Fruit fly (Drosophila melanogaster) whole organism, embryonic: ENCODE measurements around the gene CG15209.

Source experiments
- Abd-B ChIP-seq: fragments of 200-800 bp; sonication (Bioruptor generic); optimal IDR thresholded peaks from 2 replicates; lab custom pipeline; 2018; ENCODE audit warnings: missing biosample characterization, mild to moderate bottlenecking, missing genetic modification characterization, moderate library complexity
- Bgb ChIP-seq: fragments of 200-800 bp; sonication (Bioruptor generic); IDR thresholded peaks from 2 replicates; pipeline ENCODE4 v1.3.6; 2022; ENCODE audit warnings: missing biosample characterization, missing genetic modification characterization; ENCODE audit not compliant: partially characterized antibody
- CG10274 ChIP-seq: fragments of 200-800 bp; sonication (Bioruptor generic); optimal IDR thresholded peaks from 3 replicates; lab custom pipeline; 2017; ENCODE audit warnings: missing biosample characterization, mild to moderate bottlenecking, missing genetic modification characterization
- CG10979 ChIP-seq: fragments of 200-800 bp; sonication (Bioruptor generic); optimal IDR thresholded peaks from 2 replicates; lab custom pipeline; 2018; ENCODE audit warnings: missing biosample characterization, mild to moderate bottlenecking, missing genetic modification characterization, moderate library complexity
- CG12744 ChIP-seq: fragments of 200-800 bp; sonication (Bioruptor generic); optimal IDR thresholded peaks from 2 replicates; lab custom pipeline; 2016; ENCODE audit warnings: missing biosample characterization, missing genetic modification characterization
- CG13296 ChIP-seq: fragments of 200-800 bp; sonication (Bioruptor generic); optimal IDR thresholded peaks from 3 replicates; lab custom pipeline; 2018; ENCODE audit warnings: missing biosample characterization, mild to moderate bottlenecking, missing genetic modification characterization
- CG15073 ChIP-seq: fragments of 200-800 bp; sonication (Bioruptor generic); optimal IDR thresholded peaks from 2 replicates; lab custom pipeline; 2016; ENCODE audit warnings: missing biosample characterization, missing genetic modification characterization
- CG1602 ChIP-seq: fragments of 200-800 bp; sonication (Bioruptor generic); optimal IDR thresholded peaks from 3 replicates; lab custom pipeline; 2016; ENCODE audit warnings: missing biosample characterization, missing genetic modification characterization
- CG17385 ChIP-seq: fragments of 200-800 bp; sonication (Bioruptor generic); optimal IDR thresholded peaks from 3 replicates; lab custom pipeline; 2018; ENCODE audit warnings: missing biosample characterization, mild to moderate bottlenecking, missing genetic modification characterization
- CG17912 ChIP-seq: fragments of 200-800 bp; sonication (Bioruptor generic); optimal IDR thresholded peaks from 2 replicates; lab custom pipeline; 2018; ENCODE audit warnings: missing biosample characterization, mild to moderate bottlenecking, missing genetic modification characterization
- CG18262 ChIP-seq: fragments of 200-800 bp; optimal IDR thresholded peaks from 3 replicates; lab custom pipeline; 2019; ENCODE audit warnings: missing biosample characterization, mild to moderate bottlenecking, missing genetic modification characterization, moderate library complexity
- CG2116 ChIP-seq: fragments of 200-800 bp; sonication (Bioruptor generic); optimal IDR thresholded peaks from 3 replicates; lab custom pipeline; 2018; ENCODE audit warnings: missing biosample characterization, mild to moderate bottlenecking, missing genetic modification characterization
- CG31224 ChIP-seq: fragments of 200-800 bp; sonication (Bioruptor generic); IDR thresholded peaks from 2 replicates; pipeline ENCODE4 v1.3.6; 2022; ENCODE audit warnings: missing biosample characterization, missing genetic modification characterization
- CG31365 ChIP-seq: fragments of 200-800 bp; sonication (Bioruptor generic); optimal IDR thresholded peaks from 2 replicates; lab custom pipeline; 2018; ENCODE audit warnings: missing biosample characterization, mild to moderate bottlenecking, missing genetic modification characterization
- CG34224 ChIP-seq: fragments of 200-800 bp; sonication (Bioruptor generic); IDR thresholded peaks from 3 replicates; pipeline ENCODE4 v1.3.6; 2022; ENCODE audit warnings: missing biosample characterization, missing genetic modification characterization; ENCODE audit not compliant: partially characterized antibody
- CG4360 ChIP-seq: fragments of 200-800 bp; sonication (Bioruptor generic); IDR thresholded peaks from 2 replicates; pipeline ENCODE4 v1.3.6; 2022; ENCODE audit warnings: missing biosample characterization, missing genetic modification characterization
- CG4617 ChIP-seq: fragments of 200-800 bp; sonication (Bioruptor generic); optimal IDR thresholded peaks from 3 replicates; lab custom pipeline; 2016; ENCODE audit warnings: missing biosample characterization, missing genetic modification characterization, borderline replicate concordance
- CG4730 ChIP-seq: fragments of 200-800 bp; sonication (Bioruptor generic); IDR thresholded peaks from 2 replicates; pipeline ENCODE4 v1.3.6; 2022; ENCODE audit warnings: missing biosample characterization, missing genetic modification characterization
- CG6254 ChIP-seq: fragments of 200-800 bp; sonication (Bioruptor generic); optimal IDR thresholded peaks from 3 replicates; lab custom pipeline; 2017; ENCODE audit warnings: mild to moderate bottlenecking, missing biosample characterization, missing genetic modification reagents, missing genetic modification characterization
- CG7556 ChIP-seq: fragments of 200-800 bp; sonication (Bioruptor generic); optimal IDR thresholded peaks from 2 replicates; lab custom pipeline; 2017; ENCODE audit warnings: missing biosample characterization, mild to moderate bottlenecking, missing genetic modification characterization
- Dip3 ChIP-seq: fragments of 200-800 bp; sonication (Bioruptor generic); optimal IDR thresholded peaks from 3 replicates; lab custom pipeline; 2016; ENCODE audit warnings: missing biosample characterization, missing genetic modification characterization
- Dp ChIP-seq: fragments of 200-800 bp; sonication (Bioruptor generic); optimal IDR thresholded peaks from 2 replicates; lab custom pipeline; 2018; ENCODE audit warnings: missing biosample characterization, mild to moderate bottlenecking, missing genetic modification characterization, moderate library complexity
- ERR ChIP-seq: fragments of 200-800 bp; sonication (Bioruptor generic); optimal IDR thresholded peaks from 2 replicates; lab custom pipeline; 2016; ENCODE audit warnings: missing biosample characterization, missing genetic modification characterization
- Gsc ChIP-seq: fragments of 200-800 bp; sonication (Bioruptor generic); IDR thresholded peaks from 2 replicates; pipeline ENCODE4 v1.3.6; 2022; ENCODE audit warnings: missing biosample characterization, missing genetic modification characterization
- Lhr ChIP-seq: fragments of 200-800 bp; sonication (Bioruptor generic); optimal IDR thresholded peaks from 3 replicates; lab custom pipeline; 2017; ENCODE audit warnings: mild to moderate bottlenecking, missing biosample characterization, missing genetic modification reagents, missing genetic modification characterization
- Lim3 ChIP-seq: fragments of 200-800 bp; sonication (Bioruptor generic); IDR thresholded peaks from 2 replicates; pipeline ENCODE4 v1.3.6; 2022; ENCODE audit warnings: missing biosample characterization, missing genetic modification characterization
- Nf-YB ChIP-seq: fragments of 200-800 bp; sonication (Bioruptor generic); optimal IDR thresholded peaks from 3 replicates; lab custom pipeline; 2019; ENCODE audit warnings: missing biosample characterization, mild to moderate bottlenecking, missing genetic modification characterization, moderate library complexity
- Oli ChIP-seq: fragments of 200-800 bp; sonication (Bioruptor generic); optimal IDR thresholded peaks from 2 replicates; lab custom pipeline; 2018; ENCODE audit warnings: missing biosample characterization, mild to moderate bottlenecking, missing genetic modification characterization, moderate library complexity
- Pdp1 ChIP-seq, 2 experiments: fragments of 200-800 bp; sonication (Bioruptor generic); optimal IDR thresholded peaks; 3 replicates each; lab custom pipeline; 2016; ENCODE audit warnings: missing biosample characterization in 2 of 2, missing genetic modification characterization in 2 of 2, mild to moderate bottlenecking in 1 of 2, moderate library complexity in 1 of 2
- abd-A ChIP-seq: fragments of 200-800 bp; sonication (Bioruptor generic); optimal IDR thresholded peaks from 3 replicates; lab custom pipeline; 2019; ENCODE audit warnings: missing biosample characterization, mild to moderate bottlenecking, missing genetic modification characterization, moderate library complexity
- ash1 ChIP-seq: fragments of 200-800 bp; sonication (Bioruptor generic); optimal IDR thresholded peaks from 2 replicates; lab custom pipeline; 2018; ENCODE audit warnings: missing biosample characterization, mild to moderate bottlenecking, missing genetic modification characterization
- chif ChIP-seq, 2 experiments: fragments of 200-800 bp; sonication (Bioruptor generic); optimal IDR thresholded peaks; 3 replicates each; lab custom pipeline; 2016; ENCODE audit warnings: missing biosample characterization in 2 of 2, missing genetic modification characterization in 2 of 2
- chn ChIP-seq: fragments of 200-800 bp; sonication (Bioruptor generic); optimal IDR thresholded peaks from 2 replicates; lab custom pipeline; 2016; ENCODE audit warnings: missing biosample characterization, missing genetic modification characterization
- croc ChIP-seq: fragments of 200-800 bp; sonication (Bioruptor generic); conservative IDR thresholded peaks from 3 replicates; pipeline ENCODE4 v1.3.6; 2022; ENCODE audit warnings: missing biosample characterization, missing genetic modification characterization
- crol ChIP-seq: fragments of 200-800 bp; sonication (Bioruptor generic); IDR thresholded peaks from 2 replicates; pipeline ENCODE4 v1.3.6; 2022; ENCODE audit warnings: missing biosample characterization, missing genetic modification characterization
- ewg ChIP-seq: fragments of 200-800 bp; sonication (Bioruptor generic); optimal IDR thresholded peaks from 3 replicates; lab custom pipeline; 2017; ENCODE audit warnings: mild to moderate bottlenecking, missing biosample characterization, missing genetic modification reagents, missing genetic modification characterization
- gcm ChIP-seq: fragments of 200-800 bp; sonication (Bioruptor generic); optimal IDR thresholded peaks from 2 replicates; lab custom pipeline; 2019; ENCODE audit warnings: missing biosample characterization, mild to moderate bottlenecking, missing genetic modification characterization, moderate library complexity
- gfzf ChIP-seq: fragments of 200-800 bp; sonication (Bioruptor generic); optimal IDR thresholded peaks from 2 replicates; lab custom pipeline; 2016; ENCODE audit warnings: missing biosample characterization, mild to moderate bottlenecking, missing genetic modification characterization, moderate library complexity
- grn ChIP-seq: fragments of 200-800 bp; sonication (Bioruptor generic); optimal IDR thresholded peaks from 3 replicates; lab custom pipeline; 2017; ENCODE audit warnings: missing biosample characterization, missing genetic modification characterization
- gt ChIP-seq: fragments of 200-800 bp; sonication (Bioruptor generic); IDR thresholded peaks from 2 replicates; pipeline ENCODE4 v1.3.6; 2022; ENCODE audit warnings: missing biosample characterization, missing genetic modification characterization
- hkb ChIP-seq, 2 experiments: fragments of 200-800 bp in 1 of 2; fragments of >200 bp in 1 of 2; sonication (Bioruptor generic) in 1 of 2; IDR thresholded peaks in 1 of 2; optimal IDR thresholded peaks in 1 of 2; 2 replicates each; pipeline versions ENCODE4 v1.3.6 to Lab custom; 2017 to 2022; ENCODE audit warnings: missing biosample characterization in 1 of 2, missing genetic modification characterization in 1 of 2
- inv ChIP-seq: fragments of 200-800 bp; sonication (Bioruptor generic); IDR thresholded peaks from 2 replicates; pipeline ENCODE4 v1.3.6; 2022; ENCODE audit warnings: missing biosample characterization, missing genetic modification characterization; ENCODE audit not compliant: partially characterized antibody
- maf-S ChIP-seq: fragments of 200-800 bp; sonication (Bioruptor generic); optimal IDR thresholded peaks from 2 replicates; lab custom pipeline; 2016; ENCODE audit warnings: missing biosample characterization, missing genetic modification characterization
- nom ChIP-seq: fragments of 200-800 bp; sonication (Bioruptor generic); optimal IDR thresholded peaks from 2 replicates; lab custom pipeline; 2017; ENCODE audit warnings: missing biosample characterization, missing genetic modification characterization, mild to moderate bottlenecking, moderate library complexity, missing genetic modification reagents
- pan ChIP-seq, 4 experiments: fragments of >200 bp in 3 of 4; fragments of 200-800 bp in 1 of 4; sonication (Bioruptor generic) in 1 of 4; optimal IDR thresholded peaks in 3 of 4; IDR thresholded peaks in 1 of 4; 2 replicates each; pipeline versions ENCODE4 v1.3.6 to Lab custom; 2017 to 2022; ENCODE audit warnings: missing biosample characterization in 2 of 4, missing genetic modification characterization in 2 of 4, mixed read lengths in 1 of 4
- sens-2 ChIP-seq: fragments of 200-800 bp; sonication (Bioruptor generic); IDR thresholded peaks from 2 replicates; pipeline ENCODE4 v1.3.6; 2022; ENCODE audit warnings: missing biosample characterization, missing genetic modification characterization
- slp2 ChIP-seq: fragments of 200-800 bp; sonication (Bioruptor generic); optimal IDR thresholded peaks from 2 replicates; lab custom pipeline; 2016; ENCODE audit warnings: missing biosample characterization, missing genetic modification characterization
- sug ChIP-seq: fragments of 200-800 bp; optimal IDR thresholded peaks from 2 replicates; lab custom pipeline; 2019; ENCODE audit warnings: missing biosample characterization, mild to moderate bottlenecking, missing genetic modification characterization, moderate library complexity

The CG15209 gene

DNA sequence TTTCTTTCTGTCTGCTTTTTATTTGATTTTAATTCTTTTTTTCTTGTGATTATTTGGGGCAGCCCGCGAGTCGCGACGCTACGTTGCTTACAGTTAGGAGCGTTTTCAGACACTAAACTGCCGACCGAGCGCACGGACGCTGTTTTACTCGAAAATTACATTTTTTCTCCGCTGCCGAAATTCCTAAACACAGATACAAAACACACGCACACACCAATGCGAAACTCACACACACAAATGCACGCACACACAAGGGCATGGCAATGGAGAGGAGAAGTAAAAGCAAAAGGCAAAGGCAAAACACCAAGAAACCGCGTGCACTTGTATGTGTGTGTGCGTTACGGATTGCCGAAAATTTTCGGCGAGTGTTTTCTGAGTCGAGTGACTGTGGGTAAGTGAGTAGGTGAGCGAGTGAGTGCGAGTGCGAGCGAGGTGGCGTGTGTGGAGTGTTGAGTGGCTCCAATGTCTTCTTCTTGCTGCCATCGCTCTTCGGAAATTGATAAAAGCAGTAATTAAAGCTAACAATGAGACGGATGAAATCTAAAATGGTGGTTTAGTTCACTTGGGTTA is 26.4 kb upstream of the CG15209 start (continued):
- no peak for TF ChIP-seq CG12744 (GFP tag; lab: Kevin White, UChicago)
- no peak for TF ChIP-seq ERR (GFP tag; lab: Kevin White, UChicago)
- TF ChIP-seq CG31365, result no peak
- no peak for TF ChIP-seq hkb (optimal IDR thresholded peaks at IDR 0.05; lab: Kevin White, UChicago)
- TF ChIP-seq hkb (GFP tag; IDR thresholded peaks at IDR 0.05; lab: Robert Waterston, UW), result 0 out of 2 replicates have a peak, but pooled peaks have one; percentile 22
- no peak; the same call in 2 of the 3 replicates for TF ChIP-seq CG34224 (GFP tag; lab: Robert Waterston, UW)
- TF ChIP-seq CG6254, result no peak
- no peak for TF ChIP-seq CG13296 (GFP tag; lab: Kevin White, UChicago)
- peak; percentile 35 for TF ChIP-seq grn (GFP tag; lab: Kevin White, UChicago)
- no peak for TF ChIP-seq Dp (GFP tag; lab: Kevin White, UChicago)
- no peak for TF ChIP-seq chn
- TF ChIP-seq CG10274 (GFP tag; lab: Kevin White, UChicago), result no peak
- TF ChIP-seq Pdp1 (GFP tag; optimal IDR thresholded peaks at IDR 0.05; lab: Kevin White, UChicago), result peak in 1 of 2 experiments; percentile 65
- TF ChIP-seq Oli (tag; lab: Kevin White, UChicago), result no peak
- no peak for TF ChIP-seq gfzf
- no peak for TF ChIP-seq Gsc
- TF ChIP-seq chif (GFP tag; optimal IDR thresholded peaks at IDR 0.05; lab: Kevin White, UChicago), result no peak
- no peak for TF ChIP-seq CG7556 (GFP tag; lab: Kevin White, UChicago)
- TF ChIP-seq CG4730 (GFP tag; lab: Robert Waterston, UW), result no peak
- TF ChIP-seq slp2 (GFP tag; lab: Kevin White, UChicago), result no peak
- TF ChIP-seq Bgb (GFP tag; lab: Robert Waterston, UW), result peak; percentile 75; the same call in 1 of the 2 replicates
- peak; percentile 8; the same call in 1 of the 2 replicates for TF ChIP-seq CG4360 (GFP tag; lab: Robert Waterston, UW)
- TF ChIP-seq abd-A (tag; lab: Kevin White, UChicago), result peak; percentile 63
- no peak for TF ChIP-seq croc (GFP tag; lab: Robert Waterston, UW)
- no peak for TF ChIP-seq Lhr (GFP tag; lab: Kevin White, UChicago)
- TF ChIP-seq sens-2 (GFP tag; lab: Robert Waterston, UW), result no peak
- TF ChIP-seq sug, result peak; percentile 37
- peak; percentile 70 for TF ChIP-seq crol (GFP tag; lab: Robert Waterston, UW)
- no peak for TF ChIP-seq CG31224 (GFP tag; lab: Robert Waterston, UW)
- no peak for TF ChIP-seq gcm
- TF ChIP-seq CG2116 (GFP tag; lab: Kevin White, UChicago), result no peak
- peak; percentile 35 for TF ChIP-seq Nf-YB (GFP tag; lab: Kevin White, UChicago)
- TF ChIP-seq CG18262 (tag; lab: Kevin White, UChicago), result no peak
- TF ChIP-seq Lim3 (GFP tag; lab: Robert Waterston, UW), result no peak
- TF ChIP-seq CG4617 (GFP tag; lab: Kevin White, UChicago), result no peak
- TF ChIP-seq nom (GFP tag; lab: Kevin White, UChicago), result no peak
- TF ChIP-seq pan (optimal IDR thresholded peaks at IDR 0.05; lab: Kevin White, UChicago), result no peak
- no peak for TF ChIP-seq pan (GFP tag; optimal IDR thresholded peaks at IDR 0.05 in 1 of 2, IDR thresholded peaks at IDR 0.05 in 1 of 2)
- TF ChIP-seq CG15073 (GFP tag; lab: Kevin White, UChicago), result no peak
- no peak for TF ChIP-seq CG10979 (tag; lab: Kevin White, UChicago)
- TF ChIP-seq CG17385 (GFP tag; lab: Kevin White, UChicago), result peak; percentile 85
- TF ChIP-seq maf-S (GFP tag; lab: Kevin White, UChicago), result no peak
- no peak for TF ChIP-seq gt
- TF ChIP-seq CG17912 (GFP tag; lab: Kevin White, UChicago), result no peak
- no peak for TF ChIP-seq CG1602 (GFP tag; lab: Kevin White, UChicago)
- TF ChIP-seq Dip3 (GFP tag; lab: Kevin White, UChicago), result no peak
- TF ChIP-seq ash1 (GFP tag; lab: Kevin White, UChicago), result peak; percentile 20
- TF ChIP-seq inv (GFP tag; lab: Robert Waterston, UW), result 0 out of 2 replicates have a peak, but pooled peaks have one; percentile 15
- no peak for TF ChIP-seq Abd-B (GFP tag; lab: Kevin White, UChicago)
- TF ChIP-seq ewg, result no peak
